Fruit fly (Drosophila melanogaster) whole organism, embryonic: Measurements from ENCODE around the gene Bace.

Experiments
- Bgb ChIP-seq: fragments of 200-800 bp; sonication (Bioruptor generic); IDR thresholded peaks from 2 replicates; pipeline ENCODE4 v1.3.6; 2022; ENCODE audit warnings: missing biosample characterization, missing genetic modification characterization; ENCODE audit not compliant: partially characterized antibody
- CG10267 ChIP-seq: fragments of 200-800 bp; sonication (Bioruptor generic); optimal IDR thresholded peaks from 2 replicates; lab custom pipeline; 2018; ENCODE audit warnings: missing biosample characterization, mild to moderate bottlenecking, missing genetic modification characterization, moderate library complexity
- CG11247 ChIP-seq: fragments of 200-800 bp; sonication (Bioruptor generic); IDR thresholded peaks from 2 replicates; pipeline ENCODE4 v1.3.6; 2022; ENCODE audit warnings: missing biosample characterization, missing genetic modification characterization
- CG11504 ChIP-seq: fragments of 200-800 bp; sonication (Bioruptor generic); optimal IDR thresholded peaks from 3 replicates; lab custom pipeline; 2019; ENCODE audit warnings: missing biosample characterization, mild to moderate bottlenecking, missing genetic modification characterization, moderate library complexity
- CG12071 ChIP-seq: fragments of 200-800 bp; sonication (Bioruptor generic); optimal IDR thresholded peaks from 3 replicates; lab custom pipeline; 2018; ENCODE audit warnings: missing biosample characterization, mild to moderate bottlenecking, missing genetic modification characterization
- CG14667 ChIP-seq: fragments of 200-800 bp; sonication (Bioruptor generic); IDR thresholded peaks from 2 replicates; pipeline ENCODE4 v1.3.6; 2022; ENCODE audit warnings: missing biosample characterization, missing genetic modification characterization
- CG15011 ChIP-seq: fragments of 200-800 bp; sonication (Bioruptor generic); optimal IDR thresholded peaks from 3 replicates; lab custom pipeline; 2018; ENCODE audit warnings: missing biosample characterization, mild to moderate bottlenecking, missing genetic modification characterization
- CG17568 ChIP-seq: fragments of 200-800 bp; sonication (Bioruptor generic); optimal IDR thresholded peaks from 2 replicates; lab custom pipeline; 2018; ENCODE audit warnings: missing biosample characterization, mild to moderate bottlenecking, missing genetic modification characterization, moderate library complexity
- CG1792 ChIP-seq: fragments of 200-800 bp; sonication (Bioruptor generic); optimal IDR thresholded peaks from 2 replicates; lab custom pipeline; 2016; ENCODE audit warnings: missing biosample characterization, missing genetic modification characterization
- CG34224 ChIP-seq: fragments of 200-800 bp; sonication (Bioruptor generic); IDR thresholded peaks from 3 replicates; pipeline ENCODE4 v1.3.6; 2022; ENCODE audit warnings: missing biosample characterization, missing genetic modification characterization; ENCODE audit not compliant: partially characterized antibody
- CG34376 ChIP-seq: fragments of 200-800 bp; sonication (Bioruptor generic); optimal IDR thresholded peaks from 2 replicates; lab custom pipeline; 2018; ENCODE audit warnings: missing biosample characterization, mild to moderate bottlenecking, missing genetic modification characterization
- CG3726 ChIP-seq: fragments of 200-800 bp; sonication (Bioruptor generic); IDR thresholded peaks from 3 replicates; pipeline ENCODE4, ENCODE4 v1.3.6; 2022; ENCODE audit warnings: missing biosample characterization, missing genetic modification characterization
- CG3847 ChIP-seq: fragments of 200-800 bp; sonication (Bioruptor generic); IDR thresholded peaks from 2 replicates; pipeline ENCODE4 v1.3.6; 2022; ENCODE audit warnings: missing biosample characterization, missing genetic modification characterization
- CG6254 ChIP-seq: fragments of 200-800 bp; sonication (Bioruptor generic); optimal IDR thresholded peaks from 3 replicates; lab custom pipeline; 2017; ENCODE audit warnings: mild to moderate bottlenecking, missing biosample characterization, missing genetic modification reagents, missing genetic modification characterization
- CG6689 ChIP-seq: fragments of 200-800 bp; sonication (Bioruptor generic); IDR thresholded peaks from 2 replicates; pipeline ENCODE4 v1.3.6; 2022; ENCODE audit warnings: missing biosample characterization, missing genetic modification characterization
- CG7745 ChIP-seq: fragments of 200-800 bp; sonication (Bioruptor generic); optimal IDR thresholded peaks from 2 replicates; lab custom pipeline; 2018; ENCODE audit warnings: missing biosample characterization, mild to moderate bottlenecking, missing genetic modification characterization, moderate library complexity
- CG8290 ChIP-seq, 3 experiments: fragments of 200-800 bp; sonication (Bioruptor generic); optimal IDR thresholded peaks; 2 replicates each; lab custom pipeline; 2016 to 2019; ENCODE audit warnings: missing biosample characterization in 3 of 3, missing genetic modification characterization in 3 of 3, mild to moderate bottlenecking in 2 of 3, moderate library complexity in 1 of 3
- CG9817 ChIP-seq: fragments of 200-800 bp; sonication (Bioruptor generic); optimal IDR thresholded peaks from 2 replicates; lab custom pipeline; 2018; ENCODE audit warnings: missing biosample characterization, mild to moderate bottlenecking, missing genetic modification characterization, moderate library complexity
- D ChIP-seq, 2 experiments: fragments of 200-800 bp in 1 of 2; fragments of >200 bp in 1 of 2; sonication (Bioruptor generic) in 1 of 2; optimal IDR thresholded peaks; 2 replicates in 1 of 2; 3 replicates in 1 of 2; lab custom pipeline; 2017; ENCODE audit warnings: mild to moderate bottlenecking in 1 of 2, missing biosample characterization in 1 of 2, missing genetic modification characterization in 1 of 2, missing genetic modification reagents in 1 of 2
- Drgx ChIP-seq: fragments of 200-800 bp; sonication (Bioruptor generic); IDR thresholded peaks from 2 replicates; pipeline ENCODE4 v1.3.6; 2022; ENCODE audit warnings: missing biosample characterization, missing genetic modification characterization
- Hr51 ChIP-seq, 2 experiments: fragments of 200-800 bp; sonication (Bioruptor generic); optimal IDR thresholded peaks; 2 replicates in 1 of 2; 3 replicates in 1 of 2; lab custom pipeline; 2016 to 2018; ENCODE audit warnings: missing biosample characterization in 2 of 2, missing genetic modification characterization in 2 of 2, mild to moderate bottlenecking in 1 of 2, moderate library complexity in 1 of 2
- NK7.1 ChIP-seq: fragments of 200-800 bp; sonication (Bioruptor generic); optimal IDR thresholded peaks from 3 replicates; lab custom pipeline; 2016; ENCODE audit warnings: missing biosample characterization, missing genetic modification characterization
- Rx ChIP-seq: fragments of 200-800 bp; sonication (Bioruptor generic); IDR thresholded peaks from 2 replicates; pipeline ENCODE4 v1.3.6; 2022; ENCODE audit warnings: missing biosample characterization, missing genetic modification characterization
- Sry-δ ChIP-seq: fragments of 200-800 bp; sonication (Bioruptor generic); optimal IDR thresholded peaks from 2 replicates; lab custom pipeline; 2016; ENCODE audit warnings: missing biosample characterization, missing genetic modification characterization
- Tbp ChIP-seq: fragments of >200 bp; optimal IDR thresholded peaks from 2 replicates; lab custom pipeline; 2018; ENCODE audit warnings: missing biosample characterization, missing genetic modification characterization
- abd-A ChIP-seq: fragments of 200-800 bp; sonication (Bioruptor generic); optimal IDR thresholded peaks from 3 replicates; lab custom pipeline; 2019; ENCODE audit warnings: missing biosample characterization, mild to moderate bottlenecking, missing genetic modification characterization, moderate library complexity
- al ChIP-seq: fragments of 200-800 bp; sonication (Bioruptor generic); IDR thresholded peaks from 2 replicates; pipeline ENCODE4 v1.3.6; 2022; ENCODE audit warnings: missing biosample characterization, missing genetic modification characterization
- amos ChIP-seq: fragments of 200-800 bp; sonication (Bioruptor generic); IDR thresholded peaks from 2 replicates; pipeline ENCODE4 v1.3.6; 2022; ENCODE audit warnings: missing biosample characterization, missing genetic modification characterization; ENCODE audit not compliant: partially characterized antibody
- caup ChIP-seq: fragments of 200-800 bp; sonication (Bioruptor generic); optimal IDR thresholded peaks from 3 replicates; lab custom pipeline; 2017; ENCODE audit warnings: missing biosample characterization, mild to moderate bottlenecking, missing genetic modification characterization, moderate library complexity; ENCODE audit not compliant: severe bottlenecking
- dimm ChIP-seq: fragments of 200-800 bp; sonication (Bioruptor generic); IDR thresholded peaks from 2 replicates; pipeline ENCODE4 v1.3.6; 2022; ENCODE audit warnings: missing biosample characterization, missing genetic modification characterization
- dmrt99B ChIP-seq: fragments of 200-800 bp; sonication (Bioruptor generic); optimal IDR thresholded peaks from 2 replicates; lab custom pipeline; 2018; ENCODE audit warnings: missing biosample characterization, mild to moderate bottlenecking, missing genetic modification characterization, moderate library complexity
- ems ChIP-seq: fragments of 200-800 bp; sonication (Bioruptor generic); optimal IDR thresholded peaks from 3 replicates; lab custom pipeline; 2016; ENCODE audit warnings: missing biosample characterization, missing genetic modification characterization
- fd102C ChIP-seq: fragments of 200-800 bp; sonication (Bioruptor generic); optimal IDR thresholded peaks from 2 replicates; lab custom pipeline; 2018; ENCODE audit warnings: missing biosample characterization, mild to moderate bottlenecking, missing genetic modification characterization, moderate library complexity
- fd3F ChIP-seq: fragments of 200-800 bp; sonication (Bioruptor generic); optimal IDR thresholded peaks from 2 replicates; lab custom pipeline; 2018; ENCODE audit warnings: missing biosample characterization, mild to moderate bottlenecking, missing genetic modification characterization, moderate library complexity
- gfzf ChIP-seq: fragments of 200-800 bp; sonication (Bioruptor generic); optimal IDR thresholded peaks from 2 replicates; lab custom pipeline; 2016; ENCODE audit warnings: missing biosample characterization, mild to moderate bottlenecking, missing genetic modification characterization, moderate library complexity
- jumu ChIP-seq: fragments of 200-800 bp; sonication (Bioruptor generic); optimal IDR thresholded peaks from 3 replicates; lab custom pipeline; 2016; ENCODE audit warnings: missing biosample characterization, missing genetic modification characterization
- knrl ChIP-seq: fragments of 200-800 bp; sonication (Bioruptor generic); IDR thresholded peaks from 3 replicates; pipeline ENCODE4 v1.3.6; 2022; ENCODE audit warnings: missing biosample characterization, missing genetic modification characterization; ENCODE audit not compliant: partially characterized antibody
- mirr ChIP-seq: fragments of 200-800 bp; sonication (Bioruptor generic); optimal IDR thresholded peaks from 3 replicates; lab custom pipeline; 2018; ENCODE audit warnings: missing biosample characterization, mild to moderate bottlenecking, missing genetic modification characterization
- nerfin-1 ChIP-seq: fragments of 200-800 bp; sonication (Bioruptor generic); optimal IDR thresholded peaks from 3 replicates; lab custom pipeline; 2019; ENCODE audit warnings: missing biosample characterization, mild to moderate bottlenecking, missing genetic modification characterization, moderate library complexity
- nom ChIP-seq: fragments of 200-800 bp; sonication (Bioruptor generic); optimal IDR thresholded peaks from 2 replicates; lab custom pipeline; 2017; ENCODE audit warnings: missing biosample characterization, missing genetic modification characterization, mild to moderate bottlenecking, moderate library complexity, missing genetic modification reagents
- odd ChIP-seq: fragments of 200-800 bp; sonication (Bioruptor generic); optimal IDR thresholded peaks from 2 replicates; lab custom pipeline; 2017; ENCODE audit warnings: missing biosample characterization, mild to moderate bottlenecking, missing genetic modification characterization
- sd ChIP-seq: fragments of 200-800 bp; sonication (Bioruptor generic); optimal IDR thresholded peaks from 3 replicates; lab custom pipeline; 2018; ENCODE audit warnings: missing biosample characterization, mild to moderate bottlenecking, missing genetic modification characterization, moderate library complexity
- sim ChIP-seq: fragments of 200-800 bp; sonication (Bioruptor generic); IDR thresholded peaks from 2 replicates; pipeline ENCODE4 v1.3.6; 2022; ENCODE audit warnings: missing biosample characterization, missing genetic modification characterization
- so ChIP-seq: fragments of 200-800 bp; sonication (Bioruptor generic); IDR thresholded peaks from 3 replicates; pipeline ENCODE4 v1.3.6; 2022; ENCODE audit warnings: missing biosample characterization, missing genetic modification characterization
- trem ChIP-seq: fragments of 200-800 bp; optimal IDR thresholded peaks from 3 replicates; lab custom pipeline; 2019; ENCODE audit warnings: missing biosample characterization, mild to moderate bottlenecking, missing genetic modification characterization, moderate library complexity
- ttk ChIP-seq: fragments of 200-800 bp; sonication (Bioruptor generic); IDR thresholded peaks from 2 replicates; pipeline ENCODE4 v2.1.2; 2022; ENCODE audit warnings: missing biosample characterization, missing genetic modification characterization
- tx ChIP-seq: fragments of 200-800 bp; sonication (Bioruptor generic); optimal IDR thresholded peaks from 2 replicates; lab custom pipeline; 2016; ENCODE audit warnings: missing biosample characterization, missing genetic modification characterization
- wek ChIP-seq: fragments of 200-800 bp; sonication (Bioruptor generic); optimal IDR thresholded peaks from 3 replicates; lab custom pipeline; 2018; ENCODE audit warnings: missing biosample characterization, mild to moderate bottlenecking, missing genetic modification characterization, moderate library complexity
- z ChIP-seq: fragments of 200-800 bp; sonication (Bioruptor generic); IDR thresholded peaks from 3 replicates; pipeline ENCODE4 v1.3.6; 2022; ENCODE audit warnings: missing biosample characterization, missing genetic modification characterization

Gene Bace

DNA sequence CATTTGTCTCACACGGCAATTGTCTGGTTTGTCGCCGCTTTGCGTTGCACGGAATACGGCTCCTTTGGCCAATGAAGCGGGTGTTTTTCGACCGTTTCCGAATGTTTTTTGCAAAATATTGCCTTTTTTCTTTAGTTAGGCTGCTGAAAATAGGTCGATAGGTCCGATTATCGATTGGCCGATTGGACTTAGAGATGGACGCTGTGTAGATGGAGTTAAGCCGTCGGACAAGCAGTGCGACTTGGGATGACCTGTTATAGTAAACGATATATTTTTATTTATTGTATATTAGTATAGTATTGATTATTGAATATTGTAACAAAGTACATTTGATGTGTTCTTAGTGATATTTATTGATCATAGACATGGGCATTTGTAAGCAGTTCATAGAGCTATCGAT is 32.2 kb upstream of the Bace start, which contains the start of the genes lmgA and lmgB (continued):
- TF ChIP-seq Hr51 (GFP tag; optimal IDR thresholded peaks at IDR 0.05; lab: Kevin White, UChicago) (no peak), CG15011 (GFP tag; lab: Kevin White, UChicago) (no peak), CG6689 (GFP tag; lab: Robert Waterston, UW) (no peak), jumu (GFP tag; lab: Kevin White, UChicago) (no peak), knrl (GFP tag; lab: Robert Waterston, UW) (peak; percentile 89), CG12071 (GFP tag; lab: Kevin White, UChicago) (no peak), dimm (GFP tag; lab: Robert Waterston, UW) (no peak), Sry-δ (GFP tag; lab: Kevin White, UChicago) (peak; percentile 89), wek (no peak), Drgx (GFP tag; lab: Robert Waterston, UW) (no peak), CG11504 (tag; lab: Kevin White, UChicago) (no peak), NK7.1 (no peak), D (optimal IDR thresholded peaks at IDR 0.05; lab: Kevin White, UChicago) (no peak), D (GFP tag; optimal IDR thresholded peaks at IDR 0.05; lab: Kevin White, UChicago) (no peak), Bgb (peak; percentile 86), amos (GFP tag; lab: Robert Waterston, UW) (peak; percentile 85; the same call in 1 of the 2 replicates), fd102C (GFP tag; lab: Kevin White, UChicago) (no peak), ems (no peak), sd (tag; lab: Kevin White, UChicago) (no peak), Rx (no peak), z (GFP tag; lab: Robert Waterston, UW) (no peak), CG34376 (no peak), CG8290 (GFP tag; optimal IDR thresholded peaks at IDR 0.05; lab: Kevin White, UChicago) (peak; percentile 89), CG8290 (tag; optimal IDR thresholded peaks at IDR 0.05; lab: Kevin White, UChicago) (peak; percentile 45 to 74), al (0 out of 2 replicates have a peak, but pooled peaks have one; percentile 27), ttk (GFP tag; lab: Robert Waterston, UW) (no peak), CG6254 (GFP tag; lab: Kevin White, UChicago) (no peak), CG1792 (GFP tag; lab: Kevin White, UChicago) (no peak), CG7745 (tag; lab: Kevin White, UChicago) (no peak), CG17568 (no peak), odd (GFP tag; lab: Kevin White, UChicago) (no peak), gfzf (GFP tag; lab: Kevin White, UChicago) (no peak), so (no peak), tx (no peak), nerfin-1 (tag; lab: Kevin White, UChicago) (peak; percentile 6), CG3847 (no peak), dmrt99B (tag; lab: Kevin White, UChicago) (no peak), CG34224 (peak; percentile 75), abd-A (tag; lab: Kevin White, UChicago) (no peak), CG3726 (GFP tag; lab: Robert Waterston, UW) (no peak), trem (tag; lab: Kevin White, UChicago) (peak; percentile 79), sim (GFP tag; lab: Robert Waterston, UW) (no peak), CG14667 (no peak), mirr (GFP tag; lab: Kevin White, UChicago) (no peak), fd3F (GFP tag; lab: Kevin White, UChicago) (no peak), CG11247 (GFP tag; lab: Robert Waterston, UW) (no peak), CG10267 (tag; lab: Kevin White, UChicago) (peak; percentile 68), Tbp (GFP tag; lab: Kevin White, UChicago) (no peak), nom (GFP tag; lab: Kevin White, UChicago) (no peak), CG9817 (tag; lab: Kevin White, UChicago) (peak; percentile 29), caup (GFP tag; lab: Kevin White, UChicago) (no peak)
